Worm (Caenorhabditis elegans) whole organism, L2 larva: Measurements from ENCODE around the gene egl-20.
"Not testable (repeated sequence)": the region's sequence is repeated elsewhere in the genome, so short reads cannot be mapped to it uniquely, and the experiment has no call there.

Source experiments
- Y55F3AM.14 ChIP-seq: fragments of 200-800 bp; sonication (Bioruptor generic); optimal IDR thresholded peaks from 2 replicates; lab custom pipeline; 2018; ENCODE audit warnings: mild to moderate bottlenecking, missing genetic modification characterization, missing compliant biosample characterization
- ceh-82 ChIP-seq: fragments of 150-350 bp; optimal IDR thresholded peaks from 2 replicates; lab custom pipeline; 2014; ENCODE audit warnings: missing biosample characterization, missing genetic modification characterization
- mdl-1 ChIP-seq, 2 experiments: fragments of 150-350 bp in 1 of 2; sonication (generic microtip) in 1 of 2; optimal IDR thresholded peaks; 2 replicates each; lab custom pipeline; 2017; ENCODE audit warnings: missing biosample characterization in 2 of 2, missing genetic modification characterization in 2 of 2
- peb-1 ChIP-seq: fragments of 150-350 bp; optimal IDR thresholded peaks from 2 replicates; lab custom pipeline; 2014; ENCODE audit warnings: missing biosample characterization, missing genetic modification characterization
- unc-62 ChIP-seq: fragments of 150-350 bp; optimal IDR thresholded peaks from 2 replicates; lab custom pipeline; 2014; ENCODE audit warnings: missing biosample characterization, missing genetic modification reagents, missing genetic modification characterization

ce11 chrIV:9769746-9770145 is 45.6 kb downstream of the egl-20 start, which contains the start of gene msp-78:
- TF ChIP-seq Y55F3AM.14 (GFP tag; lab: Kevin White, UChicago); unc-62 (GFP tag; lab: Kevin White, UChicago); peb-1 (tag; lab: Kevin White, UChicago); ceh-82 (tag; lab: Kevin White, UChicago); mdl-1 (tag; optimal IDR thresholded peaks at IDR 0.05; lab: Kevin White, UChicago): not testable (repeated sequence)
